Worm (Caenorhabditis elegans) whole organism, L4 larva: Measurements from ENCODE around the gene sprr-2.

Experiments
- F37D6.2 ChIP-seq: sonication (generic microtip); optimal IDR thresholded peaks from 2 replicates; lab custom pipeline; 2016; ENCODE audit warnings: mild to moderate bottlenecking, missing genetic modification characterization, missing compliant biosample characterization
- egl-43 ChIP-seq: fragments of 200-800 bp; sonication (Bioruptor generic); IDR thresholded peaks from 2 replicates; pipeline ENCODE4 v1.3.6; 2022; ENCODE audit warnings: missing genetic modification reagents, missing genetic modification characterization, missing compliant biosample characterization
- hmg-1.1 ChIP-seq: fragments of 200-800 bp; sonication (Bioruptor generic); IDR thresholded peaks from 2 replicates; pipeline ENCODE4 v1.3.6; 2022; ENCODE audit warnings: missing genetic modification reagents, missing genetic modification characterization, missing compliant biosample characterization
- lsy-2 ChIP-seq, 2 experiments: fragments of 150-350 bp in 1 of 2; sonication (generic microtip) in 1 of 2; optimal IDR thresholded peaks; 2 replicates each; lab custom pipeline; 2014 to 2017; ENCODE audit warnings: missing biosample characterization in 2 of 2, missing genetic modification characterization in 2 of 2
- madf-5 ChIP-seq, 2 experiments: fragments of 200-800 bp; sonication (Bioruptor generic); IDR thresholded peaks; 2 replicates each; pipeline ENCODE4 v1.3.6; 2022; ENCODE audit warnings: missing compliant biosample characterization in 2 of 2, missing genetic modification characterization in 2 of 2
- nhr-237 ChIP-seq: sonication (generic microtip); optimal IDR thresholded peaks from 2 replicates; lab custom pipeline; 2017; ENCODE audit warnings: missing biosample characterization, missing genetic modification characterization
- nhr-6 ChIP-seq: fragments of 150-350 bp; optimal IDR thresholded peaks from 2 replicates; lab custom pipeline; 2014; ENCODE audit warnings: missing biosample characterization, missing genetic modification characterization
- sdz-12 ChIP-seq: fragments of 200-800 bp; sonication (Bioruptor generic); optimal IDR thresholded peaks from 2 replicates; lab custom pipeline; 2018; ENCODE audit warnings: mild to moderate bottlenecking, missing genetic modification characterization, missing compliant biosample characterization
- skn-1 ChIP-seq: fragments of 150-350 bp; optimal IDR thresholded peaks from 2 replicates; lab custom pipeline; 2014; ENCODE audit warnings: missing biosample characterization, missing genetic modification characterization
- zip-11 ChIP-seq: fragments of 200-800 bp; sonication (Bioruptor generic); IDR thresholded peaks from 2 replicates; pipeline ENCODE4 v1.3.6; 2022; ENCODE audit warnings: missing genetic modification characterization, missing compliant biosample characterization
- ztf-11 ChIP-seq: fragments of 150-350 bp; optimal IDR thresholded peaks from 2 replicates; lab custom pipeline; 2014; ENCODE audit warnings: missing biosample characterization, missing genetic modification characterization

DNA sequence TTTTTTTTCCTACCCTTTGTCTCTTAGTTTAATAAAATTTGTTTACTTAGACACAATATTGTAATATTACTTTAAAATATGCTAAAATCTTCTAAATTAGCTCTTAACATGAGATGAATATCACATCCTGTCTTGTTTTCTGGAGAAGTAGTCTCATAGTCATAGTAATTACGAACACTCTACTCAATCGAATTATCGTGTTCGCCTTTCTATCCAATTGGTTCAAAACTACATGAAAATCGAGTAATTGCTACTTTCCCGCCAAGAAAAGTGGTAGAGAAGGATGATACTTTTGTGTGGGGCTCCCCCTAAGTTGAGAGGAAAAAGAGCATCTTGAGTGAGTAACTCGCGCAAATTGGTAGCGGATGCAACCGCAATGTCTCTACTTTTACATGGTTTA, 15.1 kb upstream of the sprr-2 start:
- no peak for TF ChIP-seq lsy-2 (tag; optimal IDR thresholded peaks at IDR 0.05; lab: Kevin White, UChicago)
- TF ChIP-seq madf-5 (GFP tag; IDR thresholded peaks at IDR 0.05; lab: Robert Waterston, UW) = no peak
- TF ChIP-seq hmg-1.1 (GFP tag; lab: Robert Waterston, UW) = no peak
- no peak for TF ChIP-seq nhr-237 (tag; lab: Kevin White, UChicago)
- no peak for TF ChIP-seq F37D6.2 (tag; lab: Kevin White, UChicago)
- TF ChIP-seq nhr-6 (tag; lab: Kevin White, UChicago) = no peak
- TF ChIP-seq ztf-11 (tag; lab: Kevin White, UChicago) = no peak
- TF ChIP-seq egl-43 (GFP tag; lab: Robert Waterston, UW) = no peak
- no peak for TF ChIP-seq zip-11 (GFP tag; lab: Robert Waterston, UW)
- TF ChIP-seq skn-1 (tag; lab: Kevin White, UChicago) = no peak
- TF ChIP-seq sdz-12 (GFP tag; lab: Kevin White, UChicago) = no peak
